Worm (Caenorhabditis elegans) whole organism, L1 larva: Measurements from ENCODE around the gene dod-23.

Experiments
- C04F5.9 ChIP-seq: sonication (generic microtip); optimal IDR thresholded peaks from 2 replicates; lab custom pipeline; 2016; ENCODE audit warnings: missing genetic modification characterization, missing compliant biosample characterization
- C16A3.4 ChIP-seq: fragments of 150-350 bp; optimal IDR thresholded peaks from 2 replicates; lab custom pipeline; 2014; ENCODE audit warnings: missing biosample characterization, missing genetic modification characterization
- C34B4.2 ChIP-seq: sonication (generic microtip); optimal IDR thresholded peaks from 2 replicates; lab custom pipeline; 2017; ENCODE audit warnings: mild to moderate bottlenecking, missing genetic modification characterization, missing compliant biosample characterization
- F16B12.6 ChIP-seq: fragments of 150-350 bp; optimal IDR thresholded peaks from 2 replicates; lab custom pipeline; 2014; ENCODE audit warnings: missing biosample characterization, missing genetic modification characterization
- Y116A8C.19 ChIP-seq: sonication (generic microtip); optimal IDR thresholded peaks from 2 replicates; lab custom pipeline; 2016; ENCODE audit warnings: missing compliant biosample characterization, missing genetic modification characterization, borderline replicate concordance
- aha-1 ChIP-seq: fragments of 150-350 bp; optimal IDR thresholded peaks from 2 replicates; lab custom pipeline; 2014; ENCODE audit warnings: missing biosample characterization, missing genetic modification characterization
- alr-1 ChIP-seq: fragments of 200-800 bp; sonication (Bioruptor generic); optimal IDR thresholded peaks from 2 replicates; lab custom pipeline; 2018; ENCODE audit warnings: borderline replicate concordance, mild to moderate bottlenecking, missing genetic modification characterization, missing compliant biosample characterization
- aly-2 ChIP-seq: fragments of 150-350 bp; optimal IDR thresholded peaks from 2 replicates; lab custom pipeline; 2014; ENCODE audit warnings: missing biosample characterization, missing genetic modification characterization
- ama-1 ChIP-seq: fragments of 150-350 bp; optimal IDR thresholded peaks from 2 replicates; lab custom pipeline; 2014
- blmp-1 ChIP-seq: fragments of 150-350 bp; optimal IDR thresholded peaks from 2 replicates; lab custom pipeline; 2014; ENCODE audit warnings: missing biosample characterization, missing genetic modification characterization
- ceh-63 ChIP-seq: fragments of 200-800 bp; sonication (Bioruptor generic); optimal IDR thresholded peaks from 2 replicates; lab custom pipeline; 2018; ENCODE audit warnings: mild to moderate bottlenecking, missing genetic modification characterization, missing compliant biosample characterization
- ceh-90 ChIP-seq: sonication (generic microtip); optimal IDR thresholded peaks from 2 replicates; lab custom pipeline; 2016; ENCODE audit warnings: missing genetic modification characterization, missing compliant biosample characterization
- ces-1 ChIP-seq: fragments of 150-350 bp; optimal IDR thresholded peaks from 2 replicates; lab custom pipeline; 2014; ENCODE audit warnings: missing biosample characterization, missing genetic modification reagents, missing genetic modification characterization
- dpl-1 ChIP-seq, 3 experiments: fragments of 150-350 bp in 2 of 3; sonication (generic microtip) in 1 of 3; optimal IDR thresholded peaks; 2 replicates each; lab custom pipeline; 2014 to 2017; ENCODE audit warnings: missing biosample characterization in 3 of 3, missing genetic modification characterization in 3 of 3, missing genetic modification reagents in 3 of 3
- dsc-1 ChIP-seq: sonication (generic microtip); optimal IDR thresholded peaks from 2 replicates; lab custom pipeline; 2016; ENCODE audit warnings: mild to moderate bottlenecking, missing genetic modification characterization, missing compliant biosample characterization
- efl-3 ChIP-seq: fragments of 200-800 bp; sonication (Bioruptor generic); optimal IDR thresholded peaks from 2 replicates; lab custom pipeline; 2018; ENCODE audit warnings: mild to moderate bottlenecking, missing genetic modification characterization, missing compliant biosample characterization
- egl-13 ChIP-seq: sonication (generic microtip); optimal IDR thresholded peaks from 2 replicates; lab custom pipeline; 2016; ENCODE audit warnings: missing genotype, missing genetic modification reagents, missing genetic modification characterization, missing compliant biosample characterization
- egl-27 ChIP-seq, 2 experiments: fragments of 150-350 bp in 1 of 2; sonication (generic microtip); optimal IDR thresholded peaks; 3 replicates each; lab custom pipeline; 2017 to 2018; ENCODE audit warnings: missing biosample characterization in 2 of 2, missing genetic modification characterization in 2 of 2, missing genetic modification reagents in 2 of 2
- elt-3 ChIP-seq, 6 experiments: fragments of 150-350 bp in 1 of 6; sonication (generic microtip); optimal IDR thresholded peaks; 2 replicates each; lab custom pipeline; 2017 to 2018; ENCODE audit warnings: missing biosample characterization in 6 of 6, missing genetic modification characterization in 6 of 6, inconsistent platforms in 1 of 6
- ets-5 ChIP-seq: fragments of 200-800 bp; sonication (Bioruptor generic); IDR thresholded peaks from 2 replicates; pipeline ENCODE4 v1.3.6; 2022; ENCODE audit warnings: missing genetic modification characterization, missing compliant biosample characterization
- fkh-4 ChIP-seq: sonication (generic microtip); optimal IDR thresholded peaks from 2 replicates; lab custom pipeline; 2016; ENCODE audit warnings: missing compliant biosample characterization, missing genetic modification characterization, borderline replicate concordance
- fos-1 ChIP-seq: fragments of 150-350 bp; optimal IDR thresholded peaks from 2 replicates; lab custom pipeline; 2014; ENCODE audit warnings: missing biosample characterization, missing genetic modification characterization
- hlh-17 ChIP-seq: fragments of 200-800 bp; sonication (Bioruptor generic); optimal IDR thresholded peaks from 2 replicates; lab custom pipeline; 2018; ENCODE audit warnings: missing genetic modification characterization, mild to moderate bottlenecking, missing compliant biosample characterization, moderate library complexity, borderline replicate concordance
- hlh-4 ChIP-seq: sonication (generic microtip); optimal IDR thresholded peaks from 2 replicates; lab custom pipeline; 2016; ENCODE audit warnings: mild to moderate bottlenecking, missing genetic modification characterization, missing compliant biosample characterization
- hpl-2 ChIP-seq: fragments of 150-350 bp; optimal IDR thresholded peaks from 2 replicates; lab custom pipeline; 2014; ENCODE audit warnings: missing biosample characterization, missing genetic modification reagents, missing genetic modification characterization
- irx-1 ChIP-seq: sonication (generic microtip); optimal IDR thresholded peaks from 2 replicates; lab custom pipeline; 2016; ENCODE audit warnings: missing genetic modification characterization, missing compliant biosample characterization
- lin-35 ChIP-seq, 2 experiments: fragments of 150-350 bp; optimal IDR thresholded peaks; 2 replicates each; lab custom pipeline; 2014; ENCODE audit warnings: missing biosample characterization in 2 of 2, missing genetic modification characterization in 2 of 2, missing genetic modification reagents in 2 of 2
- lin-39 ChIP-seq: fragments of 150-350 bp; optimal IDR thresholded peaks from 2 replicates; lab custom pipeline; 2014; ENCODE audit warnings: missing biosample characterization, missing genetic modification reagents, missing genetic modification characterization
- mab-9 ChIP-seq: fragments of 200-800 bp; sonication (Bioruptor generic); IDR thresholded peaks from 2 replicates; pipeline ENCODE4 v1.3.6; 2022; ENCODE audit warnings: missing genetic modification reagents, missing genetic modification characterization, missing compliant biosample characterization
- mef-2 ChIP-seq: fragments of 150-350 bp; optimal IDR thresholded peaks from 2 replicates; lab custom pipeline; 2014; ENCODE audit warnings: missing biosample characterization, missing genetic modification characterization
- mep-1 ChIP-seq: fragments of 150-350 bp; optimal IDR thresholded peaks from 2 replicates; lab custom pipeline; 2014; ENCODE audit warnings: missing biosample characterization, missing genetic modification characterization
- nhr-11 ChIP-seq: fragments of 150-350 bp; optimal IDR thresholded peaks from 2 replicates; lab custom pipeline; 2014; ENCODE audit warnings: missing biosample characterization, missing genetic modification characterization
- nhr-19 ChIP-seq: fragments of 200-800 bp; sonication (Bioruptor generic); conservative IDR thresholded peaks from 2 replicates; pipeline ENCODE4 v1.3.6; 2022; ENCODE audit warnings: missing genetic modification characterization, missing compliant biosample characterization
- nhr-20 ChIP-seq: sonication (generic microtip); optimal IDR thresholded peaks from 2 replicates; lab custom pipeline; 2016; ENCODE audit warnings: mild to moderate bottlenecking, missing genetic modification characterization, missing compliant biosample characterization
- nhr-71 ChIP-seq: sonication (generic microtip); optimal IDR thresholded peaks from 2 replicates; lab custom pipeline; 2016; ENCODE audit warnings: mild to moderate bottlenecking, missing genetic modification characterization, moderate library complexity, missing compliant biosample characterization
- nhr-76 ChIP-seq: sonication (generic microtip); optimal IDR thresholded peaks from 2 replicates; lab custom pipeline; 2017; ENCODE audit warnings: missing biosample characterization, missing genetic modification characterization
- nhr-90 ChIP-seq: sonication (generic microtip); optimal IDR thresholded peaks from 2 replicates; lab custom pipeline; 2016; ENCODE audit warnings: mild to moderate bottlenecking, missing genetic modification characterization, missing compliant biosample characterization; ENCODE audit not compliant: poor library complexity
- pag-3 ChIP-seq: sonication (generic microtip); optimal IDR thresholded peaks from 2 replicates; lab custom pipeline; 2017; ENCODE audit warnings: missing genetic modification characterization, mild to moderate bottlenecking, missing compliant biosample characterization, antibody characterized with exemption, borderline replicate concordance; ENCODE audit not compliant: insufficient read depth
- pqm-1 ChIP-seq: sonication (generic microtip); optimal IDR thresholded peaks from 3 replicates; lab custom pipeline; 2017; ENCODE audit warnings: missing biosample characterization, missing genetic modification characterization
- rnt-1 ChIP-seq: sonication (generic microtip); optimal IDR thresholded peaks from 2 replicates; lab custom pipeline; 2016; ENCODE audit warnings: mild to moderate bottlenecking, missing genetic modification characterization, moderate library complexity, missing compliant biosample characterization
- skn-1 ChIP-seq: fragments of 150-350 bp; optimal IDR thresholded peaks from 2 replicates; lab custom pipeline; 2014; ENCODE audit warnings: missing biosample characterization, missing genetic modification characterization
- snpc-4 ChIP-seq: fragments of 150-350 bp; optimal IDR thresholded peaks from 2 replicates; lab custom pipeline; 2014; ENCODE audit warnings: missing biosample characterization, missing genetic modification characterization
- snu-23 ChIP-seq: sonication (generic microtip); optimal IDR thresholded peaks from 2 replicates; lab custom pipeline; 2016; ENCODE audit warnings: missing genetic modification characterization, missing compliant biosample characterization
- sox-4 ChIP-seq: sonication (generic microtip); optimal IDR thresholded peaks from 2 replicates; lab custom pipeline; 2016; ENCODE audit warnings: missing genetic modification characterization, missing compliant biosample characterization
- sptf-1 ChIP-seq: fragments of 150-350 bp; optimal IDR thresholded peaks from 2 replicates; lab custom pipeline; 2014; ENCODE audit warnings: missing biosample characterization, missing genetic modification characterization
- swsn-7 ChIP-seq: sonication (generic microtip); optimal IDR thresholded peaks from 2 replicates; lab custom pipeline; 2016; ENCODE audit warnings: missing genetic modification characterization, missing compliant biosample characterization
- tbx-2 ChIP-seq: sonication (generic microtip); optimal IDR thresholded peaks from 2 replicates; lab custom pipeline; 2016; ENCODE audit warnings: missing genetic modification characterization, missing compliant biosample characterization
- unc-30 ChIP-seq: sonication (generic microtip); optimal IDR thresholded peaks from 2 replicates; lab custom pipeline; 2017; ENCODE audit warnings: missing biosample characterization, missing genetic modification characterization
- unc-62 ChIP-seq: fragments of 150-350 bp; optimal IDR thresholded peaks from 2 replicates; lab custom pipeline; 2014; ENCODE audit warnings: missing biosample characterization, missing genetic modification reagents, missing genetic modification characterization
- unc-86 ChIP-seq: sonication (generic microtip); optimal IDR thresholded peaks from 2 replicates; lab custom pipeline; 2016; ENCODE audit warnings: missing genetic modification characterization, missing compliant biosample characterization
- unc-98 ChIP-seq: fragments of 200-800 bp; sonication (Bioruptor generic); IDR thresholded peaks from 2 replicates; pipeline ENCODE4 v1.3.6; 2022; ENCODE audit warnings: missing genetic modification characterization, missing compliant biosample characterization
- vab-15 ChIP-seq: sonication (generic microtip); optimal IDR thresholded peaks from 2 replicates; lab custom pipeline; 2017; ENCODE audit warnings: missing genotype, mild to moderate bottlenecking, missing genetic modification characterization, missing compliant biosample characterization
- xbp-1 ChIP-seq: sonication (generic microtip); optimal IDR thresholded peaks from 2 replicates; lab custom pipeline; 2016; ENCODE audit warnings: missing genetic modification characterization, missing compliant biosample characterization
- ztf-11 ChIP-seq, 2 experiments: sonication (generic microtip); optimal IDR thresholded peaks; 2 replicates each; lab custom pipeline; 2016 to 2017; ENCODE audit warnings: missing genetic modification characterization in 2 of 2, missing biosample characterization in 1 of 2, missing compliant biosample characterization in 1 of 2

dod-23 gene

DNA sequence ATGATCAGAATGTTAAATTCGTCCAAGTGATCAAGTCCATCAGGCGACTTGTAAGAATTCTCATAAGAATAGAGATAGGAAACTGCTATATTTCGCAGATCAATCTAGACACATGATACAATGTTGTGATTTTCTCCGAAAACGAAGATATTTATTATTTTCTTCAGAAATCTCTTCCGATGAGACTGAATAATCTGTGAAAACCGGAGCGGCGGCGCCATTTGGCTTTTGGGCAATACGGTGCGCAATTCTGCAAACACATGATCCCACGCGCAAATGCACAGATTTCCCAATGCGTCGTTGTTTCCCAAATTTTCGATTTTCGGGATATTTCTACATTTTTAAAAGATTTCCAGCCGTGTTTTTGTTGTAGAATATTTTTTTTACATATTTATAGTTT lies 43.2 kb upstream of the dod-23 start (continued):
- no peak for TF ChIP-seq aha-1 (tag; lab: Kevin White, UChicago)
- TF ChIP-seq mab-9 (GFP tag; lab: Robert Waterston, UW) = no peak
- TF ChIP-seq ama-1 (lab: Kevin White, UChicago) = no peak
- TF ChIP-seq lin-35 (GFP tag; optimal IDR thresholded peaks at IDR 0.05; lab: Kevin White, UChicago) = peak; percentile 45 to 67
- peak; percentile 60 for TF ChIP-seq nhr-20 (tag; lab: Kevin White, UChicago)
- no peak for TF ChIP-seq alr-1 (tag; lab: Kevin White, UChicago)
- peak; percentile 15 for TF ChIP-seq irx-1
- TF ChIP-seq snpc-4 = peak; percentile 24
- TF ChIP-seq sptf-1 (tag; lab: Kevin White, UChicago) = no peak
- TF ChIP-seq unc-98 (GFP tag; lab: Robert Waterston, UW) = no peak
- TF ChIP-seq dpl-1 (GFP tag; optimal IDR thresholded peaks at IDR 0.05; lab: Kevin White, UChicago) = peak; percentile 34 to 58 (median 51)
- TF ChIP-seq vab-15 (tag; lab: Kevin White, UChicago) = no peak
- no peak for TF ChIP-seq pag-3
- no peak for TF ChIP-seq dsc-1 (tag; lab: Kevin White, UChicago)
- TF ChIP-seq swsn-7 (tag; lab: Kevin White, UChicago) = peak; percentile 47
- no peak for TF ChIP-seq C04F5.9 (tag; lab: Kevin White, UChicago)
- no peak for TF ChIP-seq mef-2 (tag; lab: Kevin White, UChicago)
- no peak for TF ChIP-seq C34B4.2 (tag; lab: Kevin White, UChicago)
- no peak for TF ChIP-seq unc-62
- TF ChIP-seq F16B12.6 = peak; percentile 90
- TF ChIP-seq nhr-71 (tag; lab: Kevin White, UChicago) = peak; percentile 71
- no peak for TF ChIP-seq Y116A8C.19 (tag; lab: Kevin White, UChicago)
- TF ChIP-seq unc-86 (tag; lab: Kevin White, UChicago) = no peak
- TF ChIP-seq efl-3 = no peak
- TF ChIP-seq skn-1 = peak; percentile 9
- TF ChIP-seq nhr-76 (tag; lab: Kevin White, UChicago) = no peak
- TF ChIP-seq nhr-90 (tag; lab: Kevin White, UChicago) = peak; percentile 42
- no peak for TF ChIP-seq ceh-90 (tag; lab: Kevin White, UChicago)
- TF ChIP-seq aly-2 (tag; lab: Kevin White, UChicago) = no peak
- TF ChIP-seq hlh-17 = no peak
- peak; percentile 2 for TF ChIP-seq C16A3.4 (tag; lab: Kevin White, UChicago)
- TF ChIP-seq fkh-4 (tag; lab: Kevin White, UChicago) = no peak
- TF ChIP-seq ceh-63 (GFP tag; lab: Kevin White, UChicago) = no peak
- TF ChIP-seq rnt-1 = peak; percentile 30
- no peak for TF ChIP-seq hpl-2
- TF ChIP-seq nhr-19 (GFP tag; lab: Robert Waterston, UW) = peak; percentile 31
- TF ChIP-seq unc-30 (tag; lab: Kevin White, UChicago) = no peak
- no peak for TF ChIP-seq nhr-11 (tag; lab: Kevin White, UChicago)
- no peak for TF ChIP-seq ets-5 (GFP tag; lab: Robert Waterston, UW)
- TF ChIP-seq egl-13 (tag; lab: Kevin White, UChicago) = no peak
- TF ChIP-seq hlh-4 (tag; lab: Kevin White, UChicago) = no peak
- TF ChIP-seq sox-4 (tag; lab: Kevin White, UChicago) = no peak
- TF ChIP-seq ces-1 (GFP tag; lab: Kevin White, UChicago) = no peak
- TF ChIP-seq tbx-2 (tag; lab: Kevin White, UChicago) = peak; percentile 38
- no peak for TF ChIP-seq pqm-1 (tag; lab: Kevin White, UChicago)
- no peak for TF ChIP-seq ztf-11 (tag; optimal IDR thresholded peaks at IDR 0.05; lab: Kevin White, UChicago)
- peak; percentile 54 for TF ChIP-seq snu-23 (GFP tag; lab: Kevin White, UChicago)
- TF ChIP-seq xbp-1 (tag; lab: Kevin White, UChicago) = peak; percentile 44
- peak in 2 of 6 experiments; percentile 9 to 46 for TF ChIP-seq elt-3 (tag; optimal IDR thresholded peaks at IDR 0.05; lab: Kevin White, UChicago)
- peak; percentile 65 for TF ChIP-seq mep-1
- TF ChIP-seq egl-27 (tag; optimal IDR thresholded peaks at IDR 0.05; lab: Kevin White, UChicago) = no peak
- TF ChIP-seq blmp-1 (tag; lab: Kevin White, UChicago) = peak; percentile 63
- no peak for TF ChIP-seq lin-39
- no peak for TF ChIP-seq fos-1 (tag; lab: Kevin White, UChicago)
